Fruit fly (Drosophila melanogaster): ENCODE measurements around the gene CG15239.

The CG15239 gene

dm6 chrX:3868456-3869023, 15.4 kb upstream of the CG15239 start, which contains the start of gene CG2930 (continued):
- TF ChIP-seq cg (GFP tag; optimal IDR thresholded peaks at IDR 0.05) (no peak), Spps (tag; optimal IDR thresholded peaks at IDR 0.05) (peak; percentile 73), CG43689 (GFP tag; IDR thresholded peaks at IDR 0.05) (peak; percentile 76), CG12071 (GFP tag; optimal IDR thresholded peaks at IDR 0.05) (peak; percentile 79), CkIIα-i1 (GFP tag; IDR thresholded peaks at IDR 0.05) (0 out of 2 replicates have a peak, but pooled peaks have one; percentile 53), scrt (GFP tag; optimal IDR thresholded peaks at IDR 0.05) (peak; percentile 65), CG34224 (GFP tag; IDR thresholded peaks at IDR 0.05; ENCODE audit: partially characterized antibody) (no peak), CG6272 (GFP tag; IDR thresholded peaks at IDR 0.05) (peak; percentile 71), CG6254 (GFP tag; optimal IDR thresholded peaks at IDR 0.05) (peak; percentile 82), pzg (GFP tag; optimal IDR thresholded peaks at IDR 0.05) (no peak), CG10565 (GFP tag; optimal IDR thresholded peaks at IDR 0.05) (peak; percentile 35), CG8924 (tag; optimal IDR thresholded peaks at IDR 0.05) (peak; percentile 79), Gug (GFP tag; IDR thresholded peaks at IDR 0.05) (peak; percentile 78; the same call in 3 of the 4 replicates), CG32767 (GFP tag; IDR thresholded peaks at IDR 0.05) (peak; percentile 62; the same call in 1 of the 2 replicates), Hmr (GFP tag; optimal IDR thresholded peaks at IDR 0.05) (peak; percentile 64), Pdp1 (GFP tag; optimal IDR thresholded peaks at IDR 0.05) (peak; percentile 77 to 84), fd64A (GFP tag; optimal IDR thresholded peaks at IDR 0.05) (peak; percentile 78), Gsc (GFP tag; IDR thresholded peaks at IDR 0.05) (peak; percentile 67), CG4328 (GFP tag; optimal IDR thresholded peaks at IDR 0.05) (no peak), Oli (tag; optimal IDR thresholded peaks at IDR 0.05) (peak; percentile 88), CG11093 (GFP tag; IDR thresholded peaks at IDR 0.05) (peak; percentile 77; the same call in 2 of the 3 replicates), phol (tag; optimal IDR thresholded peaks at IDR 0.05) (peak; percentile 85), slbo (GFP tag; IDR thresholded peaks at IDR 0.05) (peak; percentile 85), Lhr (GFP tag; optimal IDR thresholded peaks at IDR 0.05) (peak; percentile 63), CG17385 (GFP tag; optimal IDR thresholded peaks at IDR 0.05) (peak; percentile 78), CG3838 (GFP tag; optimal IDR thresholded peaks at IDR 0.05) (peak; percentile 21), HmgZ (tag; optimal IDR thresholded peaks at IDR 0.05) (peak; percentile 28), Neu2 (GFP tag; optimal IDR thresholded peaks at IDR 0.05; ENCODE audit: borderline replicate concordance) (no peak), Hsf (GFP tag; optimal IDR thresholded peaks at IDR 0.05) (peak; percentile 83), CG3163 (GFP tag; optimal IDR thresholded peaks at IDR 0.05) (peak; percentile 63), NK7.1 (GFP tag; optimal IDR thresholded peaks at IDR 0.05) (peak; percentile 72), Atf-2 (GFP tag; optimal IDR thresholded peaks at IDR 0.05) (peak; percentile 72), Dfd (GFP tag; optimal IDR thresholded peaks at IDR 0.05) (no peak), CG34422 (GFP tag; IDR thresholded peaks at IDR 0.05) (peak; percentile 92), CG14667 (GFP tag; IDR thresholded peaks at IDR 0.05) (peak; percentile 82), rib (GFP tag; IDR thresholded peaks at IDR 0.05) (no peak), sens-2 (GFP tag; IDR thresholded peaks at IDR 0.05) (peak; percentile 90), CG15514 (GFP tag; optimal IDR thresholded peaks at IDR 0.05) (peak; percentile 42), CG7839 (tag; optimal IDR thresholded peaks at IDR 0.05) (peak; percentile 86), oc (tag; optimal IDR thresholded peaks at IDR 0.05) (peak; percentile 85), Fer3 (tag; optimal IDR thresholded peaks at IDR 0.05) (peak; percentile 72), CG3065 (GFP tag; optimal IDR thresholded peaks at IDR 0.05) (peak; percentile 75), Adf1 (GFP tag; IDR thresholded peaks at IDR 0.05) (no peak), CG8944 (GFP tag; optimal IDR thresholded peaks at IDR 0.05) (peak; percentile 83), GATAe (GFP tag; conservative IDR thresholded peaks at IDR 0.05) (no peak), esg (GFP tag; conservative IDR thresholded peaks at IDR 0.05) (peak; percentile 81), nom (GFP tag; optimal IDR thresholded peaks at IDR 0.05) (peak; percentile 93), CG5180 (GFP tag; optimal IDR thresholded peaks at IDR 0.05) (peak; percentile 63), lab (GFP tag; optimal IDR thresholded peaks at IDR 0.05) (peak; percentile 86)
